Worm (Caenorhabditis elegans) whole organism, midembryonic: ENCODE data around the gene nkat-1.

Source experiments
- T22C8.4 ChIP-seq: fragments of 200-800 bp; sonication (Bioruptor generic); IDR thresholded peaks from 2 replicates; pipeline ENCODE4 v1.3.6; 2022; ENCODE audit warnings: missing genetic modification characterization, missing compliant biosample characterization
- cog-1 ChIP-seq: sonication (generic microtip); optimal IDR thresholded peaks from 2 replicates; lab custom pipeline; 2016; ENCODE audit warnings: missing genetic modification characterization, missing compliant biosample characterization
- flt-1 ChIP-seq: fragments of 200-800 bp; sonication (Bioruptor generic); IDR thresholded peaks from 2 replicates; pipeline ENCODE4 v1.3.6; 2022; ENCODE audit warnings: missing genetic modification characterization, missing compliant biosample characterization
- klf-2 ChIP-seq: fragments of 200-800 bp; sonication (Bioruptor generic); conservative IDR thresholded peaks from 2 replicates; pipeline ENCODE4 v1.3.6; 2022; ENCODE audit warnings: missing genetic modification reagents, missing genetic modification characterization, missing compliant biosample characterization
- med-1 ChIP-seq: sonication (generic microtip); optimal IDR thresholded peaks from 2 replicates; lab custom pipeline; 2017; ENCODE audit warnings: missing genetic modification characterization, mild to moderate bottlenecking, missing compliant biosample characterization, antibody characterized with exemption, missing genetic modification reagents; ENCODE audit not compliant: insufficient read depth
- ref-1 ChIP-seq: fragments of 200-800 bp; sonication (Bioruptor generic); conservative IDR thresholded peaks from 2 replicates; pipeline ENCODE4 v1.3.6; 2022; ENCODE audit warnings: missing genetic modification reagents, missing genetic modification characterization, missing compliant biosample characterization
- tab-1 ChIP-seq: fragments of 200-800 bp; sonication (Bioruptor generic); IDR thresholded peaks from 2 replicates; pipeline ENCODE4 v1.3.6; 2022; ENCODE audit warnings: missing genetic modification characterization, missing compliant biosample characterization
- ztf-23 ChIP-seq: fragments of 200-800 bp; sonication (Bioruptor generic); IDR thresholded peaks from 2 replicates; pipeline ENCODE4 v1.3.6; 2022; ENCODE audit warnings: missing genetic modification reagents, missing genetic modification characterization, missing compliant biosample characterization
- ztf-29 ChIP-seq: fragments of 200-800 bp; sonication (Bioruptor generic); IDR thresholded peaks from 2 replicates; pipeline ENCODE4 v1.3.6; 2022; ENCODE audit warnings: missing genetic modification reagents, missing genetic modification characterization, missing compliant biosample characterization

The nkat-1 gene

ce11 chrX:14169569-14170031, 29.7 kb upstream of the nkat-1 start, which contains the start of gene sym-4:
TSS of gene sym-4 (minus strand) at chrX:14169619.
- TF ChIP-seq flt-1 (0 out of 2 replicates have a peak, but pooled peaks have one; percentile 37), ztf-23 (GFP tag; lab: Robert Waterston, UW) (0 out of 2 replicates have a peak, but pooled peaks have one; percentile 38), ztf-29 (no peak), cog-1 (tag; lab: Kevin White, UChicago) (peak; percentile 65)

- TF ChIP-seq med-1 = no peak
- no peak for TF ChIP-seq flt-1
- no peak for TF ChIP-seq tab-1
- no peak for TF ChIP-seq cog-1 (tag; lab: Kevin White, UChicago)
- no peak for TF ChIP-seq ztf-29
- no peak for TF ChIP-seq T22C8.4
- no peak for TF ChIP-seq ref-1 (GFP tag; lab: Robert Waterston, UW)
- TF ChIP-seq ztf-23 (GFP tag; lab: Robert Waterston, UW) = no peak
- TF ChIP-seq klf-2 (GFP tag; lab: Robert Waterston, UW) = no peak
These were observed 25.2 kb upstream of the nkat-1 start for ce11 chrX:14165156-14165555.

ce11 chrX:14164234-14164633, 24.3 kb upstream of the nkat-1 start, which contains the start of gene vha-20:
TSS of gene vha-20 (minus strand) at chrX:14164506.
- TF ChIP-seq ref-1 (GFP tag; lab: Robert Waterston, UW) (no peak), tab-1 (no peak), ztf-23 (GFP tag; lab: Robert Waterston, UW) (no peak), T22C8.4 (no peak), flt-1 (no peak), klf-2 (GFP tag; lab: Robert Waterston, UW) (no peak), ztf-29 (no peak), med-1 (no peak), cog-1 (tag; lab: Kevin White, UChicago) (no peak)

ce11 chrX:14161684-14162347, 21.9 kb upstream of the nkat-1 start, which contains the start of gene lgc-25:
TSS of gene lgc-25 (minus strand) at chrX:14161734.
- TF ChIP-seq flt-1 (no peak), med-1 (no peak), ztf-23 (GFP tag; lab: Robert Waterston, UW) (no peak), klf-2 (GFP tag; lab: Robert Waterston, UW) (no peak), tab-1 (no peak), cog-1 (tag; lab: Kevin White, UChicago) (no peak), T22C8.4 (no peak), ref-1 (GFP tag; lab: Robert Waterston, UW) (no peak), ztf-29 (no peak)

- TF ChIP-seq med-1 = no peak
- TF ChIP-seq cog-1 (tag; lab: Kevin White, UChicago) = no peak
- no peak for TF ChIP-seq ztf-29
- no peak for TF ChIP-seq T22C8.4
- TF ChIP-seq tab-1 = no peak
- no peak for TF ChIP-seq klf-2 (GFP tag; lab: Robert Waterston, UW)
- no peak for TF ChIP-seq flt-1
- no peak for TF ChIP-seq ztf-23 (GFP tag; lab: Robert Waterston, UW)
- no peak for TF ChIP-seq ref-1 (GFP tag; lab: Robert Waterston, UW)
These were observed 17.0 kb upstream of the nkat-1 start, which contains the start of gene ceh-90 for ce11 chrX:14156913-14157312. TSS of gene ceh-90 (minus strand) at chrX:14157013.

ce11 chrX:14152644-14153043, 12.7 kb upstream of the nkat-1 start:
- TF ChIP-seq flt-1 (no peak), med-1 (no peak), ref-1 (GFP tag; lab: Robert Waterston, UW) (no peak), ztf-29 (no peak), T22C8.4 (no peak), cog-1 (tag; lab: Kevin White, UChicago) (no peak), ztf-23 (GFP tag; lab: Robert Waterston, UW) (no peak), klf-2 (GFP tag; lab: Robert Waterston, UW) (no peak), tab-1 (no peak)

ce11 chrX:14147400-14147799, 7.5 kb upstream of the nkat-1 start, which contains the start of gene akt-2:
TSS of gene akt-2 (plus strand) at chrX:14147700.
- TF ChIP-seq klf-2 (GFP tag; lab: Robert Waterston, UW) (no peak), tab-1 (no peak), cog-1 (tag; lab: Kevin White, UChicago) (no peak), T22C8.4 (no peak), flt-1 (no peak), ztf-23 (GFP tag; lab: Robert Waterston, UW) (no peak), med-1 (no peak), ref-1 (GFP tag; lab: Robert Waterston, UW) (no peak), ztf-29 (no peak)

- TF ChIP-seq flt-1 (no peak), ztf-29 (no peak), cog-1 (tag; lab: Kevin White, UChicago) (peak; percentile 14), ref-1 (GFP tag; lab: Robert Waterston, UW) (no peak), tab-1 (peak; percentile 28; the same call in 1 of the 2 replicates)
These were observed 6.8 kb upstream of the nkat-1 start for ce11 chrX:14146740-14147140.

- TF ChIP-seq klf-2 (GFP tag; lab: Robert Waterston, UW) (no peak), T22C8.4 (no peak), tab-1 (no peak), flt-1 (no peak), ztf-23 (GFP tag; lab: Robert Waterston, UW) (no peak), cog-1 (tag; lab: Kevin White, UChicago) (no peak), ref-1 (GFP tag; lab: Robert Waterston, UW) (no peak), med-1 (no peak), ztf-29 (no peak)
These were observed 5.7 kb upstream of the nkat-1 start for ce11 chrX:14145634-14146033.

- no peak for TF ChIP-seq ztf-23 (GFP tag; lab: Robert Waterston, UW)
- TF ChIP-seq cog-1 (tag; lab: Kevin White, UChicago) = no peak
- TF ChIP-seq klf-2 (GFP tag; lab: Robert Waterston, UW) = no peak
- no peak for TF ChIP-seq ref-1 (GFP tag; lab: Robert Waterston, UW)
- TF ChIP-seq tab-1 = no peak
- no peak for TF ChIP-seq flt-1
- no peak for TF ChIP-seq med-1
- TF ChIP-seq ztf-29 = no peak
- no peak for TF ChIP-seq T22C8.4
These were observed 2.0 kb upstream of the nkat-1 start, which contains the start of gene ceh-89 for ce11 chrX:14141896-14142392. TSS of gene ceh-89 (plus strand) at chrX:14141946.
